Fruit fly (Drosophila melanogaster) whole organism, prepupa: ENCODE measurements around the gene CaBP1.

Experiments used
- Blimp-1 ChIP-seq: fragments of 200-800 bp; sonication (Bioruptor generic); optimal IDR thresholded peaks from 3 replicates; lab custom pipeline; 2017; ENCODE audit warnings: missing biosample characterization, missing genetic modification characterization, mild to moderate bottlenecking, moderate library complexity, missing genetic modification reagents
- CG10631 ChIP-seq: fragments of 200-800 bp; sonication (Bioruptor generic); optimal IDR thresholded peaks from 2 replicates; lab custom pipeline; 2016; ENCODE audit warnings: missing biosample characterization, missing genetic modification characterization
- CG10669 ChIP-seq: fragments of 200-800 bp; sonication (Bioruptor generic); optimal IDR thresholded peaks from 3 replicates; lab custom pipeline; 2018; ENCODE audit warnings: missing biosample characterization, mild to moderate bottlenecking, missing genetic modification characterization, moderate library complexity
- CG11762 ChIP-seq: fragments of 200-800 bp; sonication (Bioruptor generic); optimal IDR thresholded peaks from 3 replicates; lab custom pipeline; 2016; ENCODE audit warnings: missing biosample characterization, missing genetic modification characterization; ENCODE audit not compliant: insufficient read depth
- CG11902 ChIP-seq: fragments of 200-800 bp; sonication (Bioruptor generic); optimal IDR thresholded peaks from 3 replicates; lab custom pipeline; 2016; ENCODE audit warnings: missing biosample characterization, missing genetic modification characterization
- CG15336 ChIP-seq: fragments of 200-800 bp; sonication (Bioruptor generic); IDR thresholded peaks from 2 replicates; pipeline ENCODE4 v1.3.6; 2022; ENCODE audit warnings: missing biosample characterization, missing genetic modification characterization
- CG1621 ChIP-seq: fragments of 200-800 bp; sonication (Bioruptor generic); optimal IDR thresholded peaks from 3 replicates; lab custom pipeline; 2018; ENCODE audit warnings: missing biosample characterization, mild to moderate bottlenecking, missing genetic modification characterization
- CG31627 ChIP-seq: fragments of 200-800 bp; sonication (Bioruptor generic); optimal IDR thresholded peaks from 3 replicates; lab custom pipeline; 2016; ENCODE audit warnings: missing biosample characterization, missing genetic modification characterization
- CG34406 ChIP-seq: fragments of 200-800 bp; sonication (Bioruptor generic); optimal IDR thresholded peaks from 3 replicates; lab custom pipeline; 2016; ENCODE audit warnings: missing biosample characterization, missing genetic modification characterization
- CG3919 ChIP-seq: fragments of 200-800 bp; sonication (Bioruptor generic); optimal IDR thresholded peaks from 3 replicates; lab custom pipeline; 2016; ENCODE audit warnings: missing biosample characterization, missing genetic modification characterization
- CG6163 ChIP-seq: fragments of 200-800 bp; sonication (Bioruptor generic); IDR thresholded peaks from 3 replicates; pipeline ENCODE4 v1.3.6; 2022; ENCODE audit warnings: missing biosample characterization, missing genetic modification characterization
- CG6276 ChIP-seq: fragments of 200-800 bp; sonication (Bioruptor generic); optimal IDR thresholded peaks from 2 replicates; lab custom pipeline; 2017; ENCODE audit warnings: missing biosample characterization, mild to moderate bottlenecking, missing genetic modification characterization
- CG6792 ChIP-seq: fragments of 200-800 bp; sonication (Bioruptor generic); optimal IDR thresholded peaks from 3 replicates; lab custom pipeline; 2016; ENCODE audit warnings: missing biosample characterization, missing genetic modification characterization
- CG6808 ChIP-seq: fragments of 200-800 bp; sonication (Bioruptor generic); optimal IDR thresholded peaks from 3 replicates; lab custom pipeline; 2017; ENCODE audit warnings: missing biosample characterization, missing genetic modification characterization, mild to moderate bottlenecking, moderate library complexity, missing genetic modification reagents
- CG6854 ChIP-seq: fragments of 200-800 bp; sonication (Bioruptor generic); optimal IDR thresholded peaks from 2 replicates; lab custom pipeline; 2017; ENCODE audit warnings: missing biosample characterization, mild to moderate bottlenecking, missing genetic modification characterization
- CG7368 ChIP-seq: fragments of 200-800 bp; sonication (Bioruptor generic); optimal IDR thresholded peaks from 3 replicates; lab custom pipeline; 2016; ENCODE audit warnings: missing biosample characterization, missing genetic modification characterization
- CG8319 ChIP-seq: fragments of 200-800 bp; sonication (Bioruptor generic); optimal IDR thresholded peaks from 3 replicates; lab custom pipeline; 2016; ENCODE audit warnings: missing biosample characterization, missing genetic modification characterization
- Eip75B ChIP-seq: fragments of 200-800 bp; sonication (Bioruptor generic); optimal IDR thresholded peaks from 3 replicates; lab custom pipeline; 2016; ENCODE audit warnings: missing biosample characterization, missing genetic modification characterization
- Eip78C ChIP-seq: fragments of 200-800 bp; sonication (Bioruptor generic); peaks from one replicate; lab custom pipeline; 2016; ENCODE audit warnings: missing biosample characterization, missing genetic modification characterization
- Eip93F ChIP-seq: fragments of 200-800 bp; sonication (Bioruptor generic); optimal IDR thresholded peaks from 2 replicates; lab custom pipeline; 2016; ENCODE audit warnings: missing biosample characterization, mild to moderate bottlenecking, missing genetic modification characterization
- Ets21C ChIP-seq: fragments of 200-800 bp; sonication (Bioruptor generic); optimal IDR thresholded peaks from 3 replicates; lab custom pipeline; 2016; ENCODE audit warnings: missing biosample characterization, missing genetic modification characterization
- Ets96B ChIP-seq: fragments of 200-800 bp; optimal IDR thresholded peaks from 2 replicates; lab custom pipeline; 2019; ENCODE audit warnings: missing biosample characterization, mild to moderate bottlenecking, missing genetic modification characterization, moderate library complexity
- Hr38 ChIP-seq: sonication (Bioruptor generic); optimal IDR thresholded peaks from 2 replicates; lab custom pipeline; 2016; ENCODE audit warnings: missing biosample characterization, missing genetic modification characterization
- Met ChIP-seq: fragments of 200-800 bp; sonication (Bioruptor generic); optimal IDR thresholded peaks from 3 replicates; lab custom pipeline; 2016; ENCODE audit warnings: missing biosample characterization, missing genetic modification characterization
- OdsH ChIP-seq: fragments of 200-800 bp; sonication (Bioruptor generic); optimal IDR thresholded peaks from 3 replicates; lab custom pipeline; 2016; ENCODE audit warnings: missing biosample characterization, missing genetic modification characterization
- Smox ChIP-seq: fragments of 200-800 bp; sonication (Bioruptor generic); optimal IDR thresholded peaks from 3 replicates; lab custom pipeline; 2016; ENCODE audit warnings: missing biosample characterization, missing genetic modification characterization
- Sox102F ChIP-seq: fragments of 200-800 bp; sonication (Bioruptor generic); optimal IDR thresholded peaks from 2 replicates; lab custom pipeline; 2016; ENCODE audit warnings: missing biosample characterization, mild to moderate bottlenecking, missing genetic modification characterization
- Sox14 ChIP-seq: fragments of 200-800 bp; sonication (Bioruptor generic); optimal IDR thresholded peaks from 3 replicates; lab custom pipeline; 2016; ENCODE audit warnings: missing biosample characterization, missing genetic modification characterization
- Sox15 ChIP-seq: fragments of 200-800 bp; sonication (Bioruptor generic); optimal IDR thresholded peaks from 3 replicates; lab custom pipeline; 2016; ENCODE audit warnings: missing biosample characterization, missing genetic modification characterization
- achi ChIP-seq: fragments of 200-800 bp; sonication (Bioruptor generic); optimal IDR thresholded peaks from 3 replicates; lab custom pipeline; 2016; ENCODE audit warnings: missing biosample characterization, missing genetic modification characterization
- acj6 ChIP-seq: fragments of 200-800 bp; sonication (Bioruptor generic); optimal IDR thresholded peaks from 3 replicates; lab custom pipeline; 2016; ENCODE audit warnings: missing biosample characterization, missing genetic modification characterization
- cyc ChIP-seq: fragments of 200-800 bp; sonication (Bioruptor generic); optimal IDR thresholded peaks from 3 replicates; lab custom pipeline; 2016; ENCODE audit warnings: missing biosample characterization, missing genetic modification characterization
- dac ChIP-seq: fragments of 200-800 bp; sonication (Bioruptor generic); optimal IDR thresholded peaks from 2 replicates; lab custom pipeline; 2017; ENCODE audit warnings: missing biosample characterization, mild to moderate bottlenecking, missing genetic modification characterization
- esn ChIP-seq: fragments of 200-800 bp; sonication (Bioruptor generic); optimal IDR thresholded peaks from 2 replicates; lab custom pipeline; 2016; ENCODE audit warnings: missing biosample characterization, mild to moderate bottlenecking, missing genetic modification characterization, moderate library complexity
- fkh ChIP-seq: fragments of 200-800 bp; sonication (Bioruptor generic); optimal IDR thresholded peaks from 3 replicates; lab custom pipeline; 2017; ENCODE audit warnings: missing biosample characterization, mild to moderate bottlenecking, missing genetic modification characterization, moderate library complexity
- lz ChIP-seq: fragments of 200-800 bp; sonication (Bioruptor generic); optimal IDR thresholded peaks from 3 replicates; lab custom pipeline; 2016; ENCODE audit warnings: missing biosample characterization, missing genetic modification characterization
- net ChIP-seq: fragments of 200-800 bp; sonication (Bioruptor generic); optimal IDR thresholded peaks from 3 replicates; lab custom pipeline; 2016; ENCODE audit warnings: missing biosample characterization, missing genetic modification characterization
- spab ChIP-seq: fragments of 200-800 bp; sonication (Bioruptor generic); optimal IDR thresholded peaks from 2 replicates; lab custom pipeline; 2017; ENCODE audit warnings: missing biosample characterization, mild to moderate bottlenecking, missing genetic modification characterization, missing genetic modification reagents
- ss ChIP-seq, 2 experiments: fragments of 200-800 bp; sonication (Bioruptor generic); optimal IDR thresholded peaks; 2 replicates in 1 of 2; 3 replicates in 1 of 2; lab custom pipeline; 2017 to 2018; ENCODE audit warnings: mild to moderate bottlenecking in 2 of 2, missing biosample characterization in 2 of 2, missing genetic modification characterization in 2 of 2, moderate library complexity in 1 of 2
- svp ChIP-seq: fragments of 200-800 bp; sonication (Bioruptor generic); peaks from one replicate; lab custom pipeline; 2016; ENCODE audit warnings: missing biosample characterization, missing genetic modification characterization
- topi ChIP-seq: fragments of 200-800 bp; sonication (Bioruptor generic); optimal IDR thresholded peaks from 3 replicates; lab custom pipeline; 2016; ENCODE audit warnings: missing biosample characterization, missing genetic modification characterization

CaBP1 gene

dm6 chr2L:16374691-16375090, 18.2 kb upstream of the CaBP1 start:
- TF ChIP-seq fkh (GFP tag; lab: Kevin White, UChicago) (no peak), Sox102F (GFP tag; lab: Kevin White, UChicago) (no peak), CG7368 (no peak), Eip78C (GFP tag; lab: Kevin White, UChicago) (no peak), CG8319 (no peak), esn (GFP tag; lab: Kevin White, UChicago) (no peak)

- TF ChIP-seq Met, result no peak
- no peak for TF ChIP-seq CG6808 (GFP tag; lab: Kevin White, UChicago)
- no peak for TF ChIP-seq Sox15 (GFP tag; lab: Kevin White, UChicago)
Observed at dm6 chr2L:16365603-16366002, 9.1 kb upstream of the CaBP1 start, which contains the start of gene jhamt. Gene jhamt, plus strand, starts transcription at chr2L:16365903.

- no peak for TF ChIP-seq dac (GFP tag; lab: Kevin White, UChicago)
- peak; percentile 44 for TF ChIP-seq Smox
- peak; percentile 4 for TF ChIP-seq CG10669
- no peak for TF ChIP-seq CG7368
- peak; percentile 38 for TF ChIP-seq Sox102F (GFP tag; lab: Kevin White, UChicago)
- TF ChIP-seq OdsH, result peak; percentile 39
- no peak for TF ChIP-seq CG6276 (GFP tag; lab: Kevin White, UChicago)
- TF ChIP-seq achi (GFP tag; lab: Kevin White, UChicago), result peak; percentile 11
- TF ChIP-seq CG10631 (GFP tag; lab: Kevin White, UChicago), result peak; percentile 15
- TF ChIP-seq CG31627 (GFP tag; lab: Kevin White, UChicago), result no peak
- TF ChIP-seq Eip78C (GFP tag; lab: Kevin White, UChicago), result peak; percentile 41
- TF ChIP-seq spab (GFP tag; lab: Kevin White, UChicago), result no peak
- peak; percentile 10 for TF ChIP-seq acj6 (GFP tag; lab: Kevin White, UChicago)
- peak; percentile 8 for TF ChIP-seq lz (GFP tag; lab: Kevin White, UChicago)
- TF ChIP-seq CG6792 (GFP tag; lab: Kevin White, UChicago), result peak; percentile 4
- TF ChIP-seq svp, result peak; percentile 52
- peak; percentile 33 for TF ChIP-seq topi (GFP tag; lab: Kevin White, UChicago)
- no peak for TF ChIP-seq Eip75B
- no peak for TF ChIP-seq CG11762 (GFP tag; lab: Kevin White, UChicago)
- peak; percentile 54 for TF ChIP-seq esn (GFP tag; lab: Kevin White, UChicago)
- TF ChIP-seq cyc (GFP tag; lab: Kevin White, UChicago), result peak; percentile 8
Observed at dm6 chr2L:16357865-16358264, 1.3 kb upstream of the CaBP1 start.

- TF ChIP-seq ss (GFP tag; optimal IDR thresholded peaks at IDR 0.05; lab: Kevin White, UChicago) (peak; percentile 10 to 24), CG1621 (tag; lab: Kevin White, UChicago) (no peak), Sox15 (GFP tag; lab: Kevin White, UChicago) (no peak), CG6808 (GFP tag; lab: Kevin White, UChicago) (peak; percentile 3), svp (peak; percentile 53)
Observed at dm6 chr2L:16353765-16354164, 2.8 kb downstream of the CaBP1 start.

- TF ChIP-seq CG34406 (peak; percentile 6), net (peak; percentile 10), Hr38 (GFP tag; lab: Kevin White, UChicago) (no peak), Blimp-1 (no peak), CG6808 (GFP tag; lab: Kevin White, UChicago) (peak; percentile 26), OdsH (peak; percentile 31), svp (peak; percentile 77), CG10631 (GFP tag; lab: Kevin White, UChicago) (peak; percentile 41), CG11902 (peak; percentile 31), Ets21C (GFP tag; lab: Kevin White, UChicago) (no peak), CG15336 (no peak), Eip75B (no peak), CG3919 (GFP tag; lab: Kevin White, UChicago) (no peak), CG6854 (GFP tag; lab: Kevin White, UChicago) (no peak), esn (GFP tag; lab: Kevin White, UChicago) (peak; percentile 42), Sox14 (peak; percentile 46), Ets96B (tag; lab: Kevin White, UChicago) (peak; percentile 35), CG31627 (GFP tag; lab: Kevin White, UChicago) (peak; percentile 24), Eip93F (peak; percentile 33), CG6163 (GFP tag; lab: Robert Waterston, UW) (peak; percentile 34; the same call in 1 of the 3 replicates), Smox (peak; percentile 31)
Observed at dm6 chr2L:16352585-16353580, 3.7 kb downstream of the CaBP1 start, which contains the start of the genes Hyls1, chif and CG4455. Gene Hyls1, minus strand, starts transcription at chr2L:16352628. Gene chif, minus strand, starts transcription at chr2L:16352628. Gene CG4455, plus strand, starts transcription at chr2L:16352934.
